Fruit fly (Drosophila melanogaster): ENCODE data around the gene bbx.
A peak's percentile ranks its signal among the peaks of the same experiment; 100 is the strongest.

DNA sequence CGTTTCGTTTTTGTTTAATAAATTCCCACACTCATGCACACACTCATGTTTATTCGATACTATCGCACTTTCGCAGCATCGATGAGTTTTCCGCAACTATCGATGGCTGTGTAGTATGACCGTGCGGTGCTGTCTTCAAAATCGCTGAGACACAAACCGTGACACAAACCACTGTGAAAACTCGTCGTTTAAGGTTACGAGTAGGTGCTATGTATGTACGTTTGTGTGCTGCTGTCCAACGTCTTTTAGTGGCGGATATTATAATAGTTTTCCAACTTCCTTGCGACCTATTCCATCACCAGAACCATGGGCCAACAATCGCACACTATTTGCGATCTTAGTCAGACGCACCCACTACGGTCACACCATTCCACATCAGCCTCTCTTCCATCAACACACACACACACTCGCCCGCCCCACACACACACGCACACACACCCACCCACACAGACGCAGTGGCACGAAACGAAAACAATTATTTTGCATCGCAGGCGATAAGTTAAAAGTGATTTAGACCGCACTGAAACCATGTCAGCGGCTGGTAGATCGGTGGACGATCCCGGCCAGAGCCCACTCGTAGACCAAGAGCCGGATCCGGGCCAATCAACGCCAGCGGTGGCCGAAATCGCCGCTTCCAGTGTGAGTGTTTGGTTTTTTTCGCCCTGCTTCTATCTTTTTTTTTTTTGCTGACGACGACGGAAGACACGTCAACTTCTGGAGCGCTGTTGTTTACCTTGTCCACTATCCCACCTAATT lies 38.7 kb upstream of the bbx start, which contains the start of the genes Dd and CG1486:
- TF ChIP-seq CG8478 (optimal IDR thresholded peaks at IDR 0.05) (no peak), CTCF (optimal IDR thresholded peaks at IDR 0.05) (peak in 1 of 2 experiments; percentile 23)
